Worm (Caenorhabditis elegans) whole organism, L4 larva: ENCODE data around the gene F27E5.3.
A peak's percentile ranks its signal among the peaks of the same experiment; 100 is the strongest.

Experiments used
- D1046.2 ChIP-seq: fragments of 200-800 bp; sonication (Bioruptor generic); IDR thresholded peaks from 2 replicates; pipeline ENCODE4 v1.3.6; 2022; ENCODE audit warnings: missing genetic modification characterization, missing compliant biosample characterization
- F37D6.2 ChIP-seq: sonication (generic microtip); optimal IDR thresholded peaks from 2 replicates; lab custom pipeline; 2016; ENCODE audit warnings: mild to moderate bottlenecking, missing genetic modification characterization, missing compliant biosample characterization
- F44E2.7 ChIP-seq: fragments of 200-800 bp; sonication (Bioruptor generic); IDR thresholded peaks from 2 replicates; pipeline ENCODE4 v2.1.2; 2022; ENCODE audit warnings: missing genetic modification characterization, missing compliant biosample characterization
- F49E8.2 ChIP-seq: sonication (generic microtip); optimal IDR thresholded peaks from 2 replicates; lab custom pipeline; 2016; ENCODE audit warnings: missing compliant biosample characterization, mild to moderate bottlenecking, missing genetic modification characterization, borderline replicate concordance
- T20F7.1 ChIP-seq: fragments of 200-800 bp; sonication (Bioruptor generic); optimal IDR thresholded peaks from 2 replicates; lab custom pipeline; 2018; ENCODE audit warnings: mild to moderate bottlenecking, missing genetic modification characterization, missing compliant biosample characterization
- T26A8.4 ChIP-seq: fragments of 200-800 bp; sonication (Bioruptor generic); IDR thresholded peaks from 2 replicates; pipeline ENCODE4 v1.3.6; 2022; ENCODE audit warnings: missing genetic modification characterization, missing compliant biosample characterization
- Y105C5A.15 ChIP-seq: fragments of 200-800 bp; sonication (Bioruptor generic); IDR thresholded peaks from 2 replicates; pipeline ENCODE4 v1.3.6; 2022; ENCODE audit warnings: missing genetic modification characterization, missing compliant biosample characterization
- Y48G9A.11 ChIP-seq: fragments of 200-800 bp; sonication (Bioruptor generic); IDR thresholded peaks from 2 replicates; pipeline ENCODE4 v1.3.6; 2022; ENCODE audit warnings: missing genetic modification reagents, missing genetic modification characterization, missing compliant biosample characterization
- Y5F2A.4 ChIP-seq: fragments of 200-800 bp; sonication (Bioruptor generic); optimal IDR thresholded peaks from 2 replicates; lab custom pipeline; 2018; ENCODE audit warnings: mild to moderate bottlenecking, missing genetic modification characterization, missing compliant biosample characterization
- aha-1 ChIP-seq: fragments of 150-350 bp; peaks from one replicate; lab custom pipeline; 2014; ENCODE audit warnings: missing biosample characterization, missing genetic modification characterization
- arid-1 ChIP-seq: fragments of 200-800 bp; sonication (Bioruptor generic); conservative IDR thresholded peaks from 2 replicates; pipeline ENCODE4 v1.3.6; 2022; ENCODE audit warnings: missing genetic modification reagents, missing genetic modification characterization, missing compliant biosample characterization
- attf-4 ChIP-seq: sonication (generic microtip); optimal IDR thresholded peaks from 3 replicates; lab custom pipeline; 2017; ENCODE audit warnings: missing biosample characterization, missing genetic modification characterization
- ceh-28 ChIP-seq: fragments of 150-350 bp; optimal IDR thresholded peaks from 2 replicates; lab custom pipeline; 2014; ENCODE audit warnings: missing biosample characterization, missing genetic modification reagents, missing genetic modification characterization
- daf-16 ChIP-seq, 3 experiments: sonication (generic microtip); optimal IDR thresholded peaks; 2 replicates each; lab custom pipeline; 2016 to 2017; ENCODE audit warnings: missing genetic modification characterization in 3 of 3, missing genetic modification reagents in 3 of 3, mild to moderate bottlenecking in 2 of 3, missing compliant biosample characterization in 2 of 3, missing biosample characterization in 1 of 3, moderate library complexity in 1 of 3
- dmd-6 ChIP-seq: fragments of 200-800 bp; sonication (Bioruptor generic); IDR thresholded peaks from 2 replicates; pipeline ENCODE4 v1.3.6; 2022; ENCODE audit warnings: missing genetic modification reagents, missing genetic modification characterization, missing compliant biosample characterization
- dmd-8 ChIP-seq: fragments of 200-800 bp; sonication (Bioruptor generic); IDR thresholded peaks from 2 replicates; pipeline ENCODE4 v1.3.6; 2022; ENCODE audit warnings: missing genetic modification characterization, missing compliant biosample characterization
- dmd-9 ChIP-seq: fragments of 200-800 bp; sonication (Bioruptor generic); IDR thresholded peaks from 2 replicates; pipeline ENCODE4 v1.3.6; 2022; ENCODE audit warnings: missing genetic modification reagents, missing genetic modification characterization, missing compliant biosample characterization
- dve-1 ChIP-seq: sonication (generic microtip); optimal IDR thresholded peaks from 2 replicates; lab custom pipeline; 2017; ENCODE audit warnings: antibody characterized with exemption, mild to moderate bottlenecking, missing genetic modification characterization, missing compliant biosample characterization; ENCODE audit not compliant: insufficient read depth
- egl-27 ChIP-seq: sonication (generic microtip); optimal IDR thresholded peaks from 3 replicates; lab custom pipeline; 2017; ENCODE audit warnings: missing biosample characterization, missing genetic modification reagents, missing genetic modification characterization
- egl-43 ChIP-seq: fragments of 200-800 bp; sonication (Bioruptor generic); IDR thresholded peaks from 2 replicates; pipeline ENCODE4 v1.3.6; 2022; ENCODE audit warnings: missing genetic modification reagents, missing genetic modification characterization, missing compliant biosample characterization
- fkh-10 ChIP-seq: fragments of 150-350 bp; optimal IDR thresholded peaks from 2 replicates; lab custom pipeline; 2014; ENCODE audit warnings: missing biosample characterization, missing genetic modification reagents, missing genetic modification characterization
- hlh-11 ChIP-seq: fragments of 200-800 bp; sonication (Bioruptor generic); optimal IDR thresholded peaks from 2 replicates; lab custom pipeline; 2018; ENCODE audit warnings: mild to moderate bottlenecking, missing genetic modification characterization, missing compliant biosample characterization
- lim-7 ChIP-seq: fragments of 200-800 bp; sonication (Bioruptor generic); IDR thresholded peaks from 2 replicates; pipeline ENCODE4 v1.3.6; 2022; ENCODE audit warnings: missing genetic modification characterization, missing compliant biosample characterization
- lin-1 ChIP-seq: fragments of 200-800 bp; sonication (Bioruptor generic); IDR thresholded peaks from 2 replicates; pipeline ENCODE4 v1.3.6; 2022; ENCODE audit warnings: missing genetic modification reagents, missing genetic modification characterization, missing compliant biosample characterization
- lin-39 ChIP-seq: fragments of 150-350 bp; optimal IDR thresholded peaks from 2 replicates; lab custom pipeline; 2014; ENCODE audit warnings: missing biosample characterization, missing genetic modification reagents, missing genetic modification characterization
- lir-3 ChIP-seq: sonication (generic microtip); optimal IDR thresholded peaks from 2 replicates; lab custom pipeline; 2016; ENCODE audit warnings: mild to moderate bottlenecking, missing genetic modification characterization, missing compliant biosample characterization
- madf-5 ChIP-seq, 2 experiments: fragments of 200-800 bp; sonication (Bioruptor generic); IDR thresholded peaks; 2 replicates each; pipeline ENCODE4 v1.3.6; 2022; ENCODE audit warnings: missing compliant biosample characterization in 2 of 2, missing genetic modification characterization in 2 of 2
- mdt-29 ChIP-seq: fragments of 200-800 bp; sonication (Bioruptor generic); IDR thresholded peaks from 2 replicates; pipeline ENCODE4 v1.3.6; 2022; ENCODE audit warnings: missing genetic modification reagents, missing genetic modification characterization, missing compliant biosample characterization
- mes-2 ChIP-seq: sonication (generic microtip); optimal IDR thresholded peaks from 2 replicates; lab custom pipeline; 2016; ENCODE audit warnings: missing genotype, mild to moderate bottlenecking, missing genetic modification characterization, missing compliant biosample characterization; ENCODE audit not compliant: poor library complexity, severe bottlenecking
- nhr-102 ChIP-seq: sonication (generic microtip); optimal IDR thresholded peaks from 2 replicates; lab custom pipeline; 2016; ENCODE audit warnings: mild to moderate bottlenecking, missing genetic modification characterization, moderate library complexity, missing compliant biosample characterization
- nhr-41 ChIP-seq: fragments of 200-800 bp; sonication (Bioruptor generic); IDR thresholded peaks from 2 replicates; pipeline ENCODE4 v1.3.6; 2022; ENCODE audit warnings: missing genetic modification reagents, missing genetic modification characterization, missing compliant biosample characterization
- nhr-77 ChIP-seq: fragments of 150-350 bp; optimal IDR thresholded peaks from 2 replicates; lab custom pipeline; 2014; ENCODE audit warnings: missing biosample characterization, missing genetic modification characterization
- php-3 ChIP-seq: fragments of 200-800 bp; sonication (Bioruptor generic); IDR thresholded peaks from 2 replicates; pipeline ENCODE4 v1.3.6; 2022; ENCODE audit warnings: missing genetic modification reagents, missing genetic modification characterization, missing compliant biosample characterization
- rbr-2 ChIP-seq: sonication (generic microtip); optimal IDR thresholded peaks from 2 replicates; lab custom pipeline; 2016; ENCODE audit warnings: missing genotype, missing genetic modification characterization, missing compliant biosample characterization
- saeg-2 ChIP-seq: fragments of 200-800 bp; sonication (Bioruptor generic); IDR thresholded peaks from 2 replicates; pipeline ENCODE4 v1.3.6; 2022; ENCODE audit warnings: missing genetic modification reagents, missing genetic modification characterization, missing compliant biosample characterization
- sdz-12 ChIP-seq: fragments of 200-800 bp; sonication (Bioruptor generic); optimal IDR thresholded peaks from 2 replicates; lab custom pipeline; 2018; ENCODE audit warnings: mild to moderate bottlenecking, missing genetic modification characterization, missing compliant biosample characterization
- set-16 ChIP-seq: fragments of 200-800 bp; sonication (Bioruptor generic); IDR thresholded peaks from 2 replicates; pipeline ENCODE4 v1.3.6; 2022; ENCODE audit warnings: missing genetic modification reagents, missing genetic modification characterization, missing compliant biosample characterization
- skn-1 ChIP-seq: fragments of 150-350 bp; optimal IDR thresholded peaks from 2 replicates; lab custom pipeline; 2014; ENCODE audit warnings: missing biosample characterization, missing genetic modification characterization
- tag-97 ChIP-seq: fragments of 200-800 bp; sonication (Bioruptor generic); IDR thresholded peaks from 2 replicates; pipeline ENCODE4 v1.3.6; 2022; ENCODE audit warnings: missing genetic modification characterization, missing compliant biosample characterization
- unc-62 ChIP-seq, 3 experiments: fragments of 150-350 bp in 1 of 3; sonication (generic microtip); optimal IDR thresholded peaks in 2 of 3; peaks in 1 of 3; 1 replicate in 1 of 3; 2 replicates in 2 of 3; lab custom pipeline; 2014 to 2017; ENCODE audit warnings: missing biosample characterization in 3 of 3, missing genetic modification characterization in 3 of 3, missing genetic modification reagents in 3 of 3, missing genotype in 1 of 3
- vab-7 ChIP-seq: fragments of 200-800 bp; sonication (Bioruptor generic); IDR thresholded peaks from 2 replicates; pipeline ENCODE4 v1.3.6; 2022; ENCODE audit warnings: missing genetic modification reagents, missing genetic modification characterization, missing compliant biosample characterization
- zfp-2 ChIP-seq: sonication (generic microtip); optimal IDR thresholded peaks from 2 replicates; lab custom pipeline; 2016; ENCODE audit warnings: mild to moderate bottlenecking, missing genetic modification characterization, missing compliant biosample characterization
- zip-11 ChIP-seq: fragments of 200-800 bp; sonication (Bioruptor generic); IDR thresholded peaks from 2 replicates; pipeline ENCODE4 v1.3.6; 2022; ENCODE audit warnings: missing genetic modification characterization, missing compliant biosample characterization

The F27E5.3 gene

ce11 chrII:10116690-10117089, 27.3 kb downstream of the F27E5.3 start:
- no peak for TF ChIP-seq hlh-11 (tag; lab: Kevin White, UChicago)
- no peak for TF ChIP-seq egl-43
- TF ChIP-seq php-3 = no peak
- no peak for TF ChIP-seq attf-4 (tag; lab: Kevin White, UChicago)
- TF ChIP-seq T26A8.4 (GFP tag; lab: Robert Waterston, UW) = no peak
- peak; percentile 54 for TF ChIP-seq aha-1 (tag; lab: Kevin White, UChicago)
- TF ChIP-seq mdt-29 = no peak
- TF ChIP-seq egl-27 (tag; lab: Kevin White, UChicago) = no peak
- no peak for TF ChIP-seq lim-7 (GFP tag; lab: Robert Waterston, UW)
- peak; percentile 66 for TF ChIP-seq set-16 (GFP tag; lab: Robert Waterston, UW)
- no peak for TF ChIP-seq dmd-6 (GFP tag; lab: Robert Waterston, UW)
- TF ChIP-seq saeg-2 = no peak
- no peak for TF ChIP-seq Y105C5A.15 (GFP tag; lab: Robert Waterston, UW)
- no peak for TF ChIP-seq Y48G9A.11 (GFP tag; lab: Robert Waterston, UW)
- no peak for TF ChIP-seq Y5F2A.4 (GFP tag; lab: Kevin White, UChicago)
- TF ChIP-seq nhr-102 (tag; lab: Kevin White, UChicago) = no peak
- no peak for TF ChIP-seq dmd-9 (GFP tag; lab: Robert Waterston, UW)

ce11 chrII:10108377-10108776, 35.6 kb downstream of the F27E5.3 start, which contains the start of the genes ZK945.7 and ZK945.8:
Gene ZK945.7 (minus strand): TSS chrII:10108477.
Gene ZK945.8 (plus strand): TSS chrII:10108651.
- TF ChIP-seq dmd-6 (GFP tag; lab: Robert Waterston, UW) (no peak), fkh-10 (no peak)

ce11 chrII:10106870-10107269, 37.1 kb downstream of the F27E5.3 start, which contains the start of gene ZK945.6:
Gene ZK945.6 (minus strand): TSS chrII:10106970.
- no peak for TF ChIP-seq F44E2.7 (GFP tag; lab: Robert Waterston, UW)
- TF ChIP-seq saeg-2 = no peak
- no peak for TF ChIP-seq arid-1 (GFP tag; lab: Robert Waterston, UW)
- no peak for TF ChIP-seq ceh-28 (tag; lab: Kevin White, UChicago)
- no peak for TF ChIP-seq nhr-41 (GFP tag; lab: Robert Waterston, UW)
- no peak for TF ChIP-seq F37D6.2
- no peak for TF ChIP-seq sdz-12 (GFP tag; lab: Kevin White, UChicago)
- no peak for TF ChIP-seq dve-1 (tag; lab: Kevin White, UChicago)
- no peak for TF ChIP-seq lir-3
- no peak for TF ChIP-seq mdt-29
- no peak for TF ChIP-seq madf-5 (GFP tag; IDR thresholded peaks at IDR 0.05; lab: Robert Waterston, UW)
- TF ChIP-seq, all 104 proteins: peak for 0

ce11 chrII:10105604-10106003, 38.4 kb downstream of the F27E5.3 start, which contains the start of gene ZK945.4:
Gene ZK945.4 (minus strand): TSS chrII:10105704.
- TF ChIP-seq zfp-2 (tag; lab: Kevin White, UChicago) = no peak

- TF ChIP-seq Y105C5A.15 (GFP tag; lab: Robert Waterston, UW) (no peak), vab-7 (GFP tag; lab: Robert Waterston, UW) (no peak), dmd-8 (GFP tag; lab: Robert Waterston, UW) (no peak), skn-1 (tag; lab: Kevin White, UChicago) (no peak), lin-1 (GFP tag; lab: Robert Waterston, UW) (no peak), tag-97 (no peak), zip-11 (no peak), rbr-2 (tag; lab: Kevin White, UChicago) (no peak), nhr-77 (tag; lab: Kevin White, UChicago) (no peak), saeg-2 (no peak), unc-62 (GFP tag; optimal IDR thresholded peaks at IDR 0.05 in 1 of 2; lab: Kevin White, UChicago) (no peak), unc-62 (tag; optimal IDR thresholded peaks at IDR 0.05; lab: Kevin White, UChicago) (no peak), zfp-2 (tag; lab: Kevin White, UChicago) (no peak), F49E8.2 (tag; lab: Kevin White, UChicago) (no peak), daf-16 (GFP tag; optimal IDR thresholded peaks at IDR 0.05; lab: Kevin White, UChicago) (no peak), daf-16 (tag; optimal IDR thresholded peaks at IDR 0.05; lab: Kevin White, UChicago) (no peak), lin-39 (no peak), mes-2 (tag; lab: Kevin White, UChicago) (no peak), D1046.2 (no peak), T20F7.1 (GFP tag; lab: Kevin White, UChicago) (no peak)
These were observed 40.8 kb downstream of the F27E5.3 start for ce11 chrII:10103212-10103611.
